Fruit fly (Drosophila melanogaster) whole organism, embryonic: Measurements from ENCODE around the gene Nf1.
A peak's percentile ranks its signal among the peaks of the same experiment; 100 is the strongest.

Experiments
- Adf1 ChIP-seq: fragments of 200-800 bp; sonication (Bioruptor generic); IDR thresholded peaks from 2 replicates; pipeline ENCODE4 v1.3.6; 2022; ENCODE audit warnings: missing biosample characterization, missing genetic modification characterization
- CG10267 ChIP-seq: fragments of 200-800 bp; sonication (Bioruptor generic); optimal IDR thresholded peaks from 2 replicates; lab custom pipeline; 2018; ENCODE audit warnings: missing biosample characterization, mild to moderate bottlenecking, missing genetic modification characterization, moderate library complexity
- CG11504 ChIP-seq: fragments of 200-800 bp; sonication (Bioruptor generic); optimal IDR thresholded peaks from 3 replicates; lab custom pipeline; 2019; ENCODE audit warnings: missing biosample characterization, mild to moderate bottlenecking, missing genetic modification characterization, moderate library complexity
- CG11695 ChIP-seq: fragments of 200-800 bp; sonication (Bioruptor generic); IDR thresholded peaks from 3 replicates; pipeline ENCODE4 v1.3.6; 2022; ENCODE audit warnings: missing biosample characterization, missing genetic modification characterization
- CG12104 ChIP-seq: fragments of 200-800 bp; sonication (Bioruptor generic); optimal IDR thresholded peaks from 3 replicates; lab custom pipeline; 2016; ENCODE audit warnings: missing biosample characterization, missing genetic modification characterization
- CG13296 ChIP-seq: fragments of 200-800 bp; sonication (Bioruptor generic); optimal IDR thresholded peaks from 3 replicates; lab custom pipeline; 2018; ENCODE audit warnings: missing biosample characterization, mild to moderate bottlenecking, missing genetic modification characterization
- CG14050 ChIP-seq: fragments of 200-800 bp; sonication (Bioruptor generic); IDR thresholded peaks from 3 replicates; pipeline ENCODE4 v1.3.6; 2022; ENCODE audit warnings: missing biosample characterization, missing genetic modification characterization
- CG14667 ChIP-seq: fragments of 200-800 bp; sonication (Bioruptor generic); IDR thresholded peaks from 2 replicates; pipeline ENCODE4 v1.3.6; 2022; ENCODE audit warnings: missing biosample characterization, missing genetic modification characterization
- CG14965 ChIP-seq: fragments of 200-800 bp; sonication (Bioruptor generic); optimal IDR thresholded peaks from 2 replicates; lab custom pipeline; 2016; ENCODE audit warnings: missing biosample characterization, missing genetic modification characterization, borderline replicate concordance
- CG1602 ChIP-seq: fragments of 200-800 bp; sonication (Bioruptor generic); optimal IDR thresholded peaks from 3 replicates; lab custom pipeline; 2016; ENCODE audit warnings: missing biosample characterization, missing genetic modification characterization
- CG1603 ChIP-seq: fragments of 200-800 bp; sonication (Bioruptor generic); optimal IDR thresholded peaks from 2 replicates; lab custom pipeline; 2019; ENCODE audit warnings: missing biosample characterization, mild to moderate bottlenecking, missing genetic modification characterization, moderate library complexity
- CG18011 ChIP-seq: fragments of 200-800 bp; sonication (Bioruptor generic); optimal IDR thresholded peaks from 2 replicates; lab custom pipeline; 2017; ENCODE audit warnings: missing biosample characterization, missing genetic modification characterization, mild to moderate bottlenecking, moderate library complexity, missing genotype
- CG2889 ChIP-seq: fragments of 200-800 bp; sonication (Bioruptor generic); IDR thresholded peaks from 3 replicates; pipeline ENCODE4 v1.3.6; 2022; ENCODE audit warnings: missing biosample characterization, missing genetic modification characterization
- CG3065 ChIP-seq: fragments of 200-800 bp; sonication (Bioruptor generic); optimal IDR thresholded peaks from 2 replicates; lab custom pipeline; 2016; ENCODE audit warnings: missing biosample characterization, missing genetic modification characterization
- CG31224 ChIP-seq: fragments of 200-800 bp; sonication (Bioruptor generic); IDR thresholded peaks from 2 replicates; pipeline ENCODE4 v1.3.6; 2022; ENCODE audit warnings: missing biosample characterization, missing genetic modification characterization
- CG32767 ChIP-seq: fragments of 200-800 bp; sonication (Bioruptor generic); IDR thresholded peaks from 2 replicates; pipeline ENCODE4 v1.3.6; 2022; ENCODE audit warnings: missing biosample characterization, missing genetic modification characterization
- CG3407 ChIP-seq: fragments of 200-800 bp; sonication (Bioruptor generic); optimal IDR thresholded peaks from 2 replicates; lab custom pipeline; 2018; ENCODE audit warnings: missing biosample characterization, mild to moderate bottlenecking, missing genetic modification characterization
- CG3726 ChIP-seq: fragments of 200-800 bp; sonication (Bioruptor generic); IDR thresholded peaks from 3 replicates; pipeline ENCODE4, ENCODE4 v1.3.6; 2022; ENCODE audit warnings: missing biosample characterization, missing genetic modification characterization
- CG4360 ChIP-seq: fragments of 200-800 bp; sonication (Bioruptor generic); IDR thresholded peaks from 2 replicates; pipeline ENCODE4 v1.3.6; 2022; ENCODE audit warnings: missing biosample characterization, missing genetic modification characterization
- CG5180 ChIP-seq: fragments of 200-800 bp; sonication (Bioruptor generic); optimal IDR thresholded peaks from 3 replicates; lab custom pipeline; 2017; ENCODE audit warnings: missing biosample characterization, missing genetic modification characterization, mild to moderate bottlenecking, moderate library complexity, missing genetic modification reagents
- CG6854 ChIP-seq: fragments of 200-800 bp; sonication (Bioruptor generic); optimal IDR thresholded peaks from 3 replicates; lab custom pipeline; 2017; ENCODE audit warnings: missing biosample characterization, mild to moderate bottlenecking, missing genetic modification characterization
- CG7372 ChIP-seq: fragments of 200-800 bp; sonication (Bioruptor generic); IDR thresholded peaks from 2 replicates; pipeline ENCODE4 v1.3.6; 2022; ENCODE audit warnings: missing biosample characterization, missing genetic modification characterization
- CG7745 ChIP-seq: fragments of 200-800 bp; sonication (Bioruptor generic); optimal IDR thresholded peaks from 2 replicates; lab custom pipeline; 2018; ENCODE audit warnings: missing biosample characterization, mild to moderate bottlenecking, missing genetic modification characterization, moderate library complexity
- CG8359 ChIP-seq: fragments of 200-800 bp; sonication (Bioruptor generic); optimal IDR thresholded peaks from 2 replicates; lab custom pipeline; 2017; ENCODE audit warnings: missing biosample characterization, mild to moderate bottlenecking, missing genetic modification characterization, borderline replicate concordance
- CHES-1-like ChIP-seq: fragments of 200-800 bp; sonication (Bioruptor generic); optimal IDR thresholded peaks from 2 replicates; lab custom pipeline; 2016; ENCODE audit warnings: missing biosample characterization, missing genetic modification characterization
- CTCF ChIP-seq: fragments of 200-800 bp; sonication (Bioruptor generic); optimal IDR thresholded peaks from 2 replicates; lab custom pipeline; 2017; ENCODE audit warnings: missing biosample characterization, mild to moderate bottlenecking, missing genetic modification characterization, moderate library complexity
- D ChIP-seq, 2 experiments: fragments of 200-800 bp in 1 of 2; fragments of >200 bp in 1 of 2; sonication (Bioruptor generic) in 1 of 2; optimal IDR thresholded peaks; 2 replicates in 1 of 2; 3 replicates in 1 of 2; lab custom pipeline; 2017; ENCODE audit warnings: mild to moderate bottlenecking in 1 of 2, missing biosample characterization in 1 of 2, missing genetic modification characterization in 1 of 2, missing genetic modification reagents in 1 of 2
- Dfd ChIP-seq, 2 experiments: fragments of >200 bp; optimal IDR thresholded peaks; 2 replicates each; lab custom pipeline; 2017; ENCODE audit warnings: missing biosample characterization in 2 of 2, missing genetic modification characterization in 2 of 2
- Lpt ChIP-seq: fragments of >200 bp; optimal IDR thresholded peaks from 2 replicates; lab custom pipeline; 2018; ENCODE audit warnings: missing biosample characterization, missing genetic modification characterization
- MBD-R2 ChIP-seq: fragments of 200-800 bp; sonication (Bioruptor generic); IDR thresholded peaks from 2 replicates; pipeline ENCODE4 v1.3.6; 2022; ENCODE audit warnings: missing biosample characterization, missing genetic modification characterization
- MTF-1 ChIP-seq: fragments of 200-800 bp; sonication (Bioruptor generic); optimal IDR thresholded peaks from 2 replicates; lab custom pipeline; 2018; ENCODE audit warnings: missing biosample characterization, mild to moderate bottlenecking, missing genetic modification characterization, borderline replicate concordance
- Max ChIP-seq: fragments of 200-800 bp; sonication (Bioruptor generic); optimal IDR thresholded peaks from 2 replicates; lab custom pipeline; 2016; ENCODE audit warnings: missing biosample characterization, mild to moderate bottlenecking, missing genetic modification characterization
- Poxn ChIP-seq: fragments of 200-800 bp; sonication (Bioruptor generic); IDR thresholded peaks from 2 replicates; pipeline ENCODE4 v1.3.6; 2022; ENCODE audit warnings: missing biosample characterization, missing genetic modification characterization
- Ravus ChIP-seq: fragments of 200-800 bp; sonication (Bioruptor generic); IDR thresholded peaks from 2 replicates; pipeline ENCODE4 v1.3.6; 2022; ENCODE audit warnings: missing biosample characterization, missing genetic modification characterization
- Ssrp ChIP-seq: fragments of 200-800 bp; sonication (Bioruptor generic); optimal IDR thresholded peaks from 2 replicates; lab custom pipeline; 2018; ENCODE audit warnings: missing biosample characterization, mild to moderate bottlenecking, missing genetic modification characterization, moderate library complexity
- Xrp1 ChIP-seq: fragments of 200-800 bp; sonication (Bioruptor generic); IDR thresholded peaks from 2 replicates; pipeline ENCODE4 v1.3.6; 2022; ENCODE audit warnings: missing biosample characterization, missing genetic modification characterization
- crp ChIP-seq, 2 experiments: fragments of 200-800 bp; sonication (Bioruptor generic); optimal IDR thresholded peaks; 2 replicates in 1 of 2; 3 replicates in 1 of 2; lab custom pipeline; 2017; ENCODE audit warnings: missing biosample characterization in 2 of 2, missing genetic modification characterization in 2 of 2, mild to moderate bottlenecking in 1 of 2, moderate library complexity in 1 of 2
- da ChIP-seq: fragments of 200-800 bp; sonication (Bioruptor generic); optimal IDR thresholded peaks from 2 replicates; lab custom pipeline; 2016; ENCODE audit warnings: missing biosample characterization, missing genetic modification characterization
- dati ChIP-seq: fragments of 200-800 bp; sonication (Bioruptor generic); IDR thresholded peaks from 2 replicates; pipeline ENCODE4 v1.3.6; 2022; ENCODE audit warnings: missing biosample characterization, missing genetic modification characterization
- dysf ChIP-seq: fragments of 200-800 bp; sonication (Bioruptor generic); IDR thresholded peaks from 3 replicates; pipeline ENCODE4 v1.3.6; 2022; ENCODE audit warnings: missing biosample characterization, missing genetic modification characterization
- ems ChIP-seq: fragments of 200-800 bp; sonication (Bioruptor generic); optimal IDR thresholded peaks from 3 replicates; lab custom pipeline; 2016; ENCODE audit warnings: missing biosample characterization, missing genetic modification characterization
- eve ChIP-seq, 2 experiments: fragments of >200 bp; optimal IDR thresholded peaks; 2 replicates each; lab custom pipeline; 2017; ENCODE audit warnings: missing biosample characterization in 2 of 2, missing genetic modification characterization in 2 of 2
- gt ChIP-seq: fragments of 200-800 bp; sonication (Bioruptor generic); IDR thresholded peaks from 2 replicates; pipeline ENCODE4 v1.3.6; 2022; ENCODE audit warnings: missing biosample characterization, missing genetic modification characterization
- insv ChIP-seq, 2 experiments: fragments of 200-800 bp; sonication (Bioruptor generic); optimal IDR thresholded peaks; 3 replicates each; lab custom pipeline; 2016 to 2018; ENCODE audit warnings: missing biosample characterization in 2 of 2, missing genetic modification characterization in 2 of 2
- ken ChIP-seq: fragments of 200-800 bp; sonication (Bioruptor generic); IDR thresholded peaks from 3 replicates; pipeline ENCODE4 v1.3.6; 2022; ENCODE audit warnings: missing biosample characterization, missing genetic modification characterization
- psq ChIP-seq: fragments of 200-800 bp; sonication (Bioruptor generic); optimal IDR thresholded peaks from 2 replicates; lab custom pipeline; 2017; ENCODE audit warnings: missing biosample characterization, missing genetic modification characterization
- salm ChIP-seq: fragments of 200-800 bp; sonication (Bioruptor generic); optimal IDR thresholded peaks from 2 replicates; lab custom pipeline; 2018; ENCODE audit warnings: missing biosample characterization, mild to moderate bottlenecking, missing genetic modification characterization
- sim ChIP-seq: fragments of 200-800 bp; sonication (Bioruptor generic); IDR thresholded peaks from 2 replicates; pipeline ENCODE4 v1.3.6; 2022; ENCODE audit warnings: missing biosample characterization, missing genetic modification characterization
- sob ChIP-seq: fragments of 200-800 bp; sonication (Bioruptor generic); IDR thresholded peaks from 2 replicates; pipeline ENCODE4 v1.3.6; 2022; ENCODE audit warnings: missing biosample characterization, missing genetic modification characterization
- wdn ChIP-seq: fragments of 200-800 bp; sonication (Bioruptor generic); IDR thresholded peaks from 2 replicates; pipeline ENCODE4 v1.3.6; 2022; ENCODE audit warnings: missing biosample characterization, missing genetic modification characterization
- zfh2 ChIP-seq: fragments of 200-800 bp; sonication (Bioruptor generic); optimal IDR thresholded peaks from 2 replicates; lab custom pipeline; 2016; ENCODE audit warnings: missing biosample characterization, missing genetic modification characterization

The Nf1 gene

dm6 chr3R:26014262-26014833 lies 31.5 kb downstream of the Nf1 start, which contains the start of gene Kaz-m1 (continued):
- TF ChIP-seq CG5180 (GFP tag; lab: Kevin White, UChicago): no peak
- TF ChIP-seq Lpt (GFP tag; lab: Kevin White, UChicago): no peak
- peak; percentile 59; the same call in 1 of the 3 replicates for TF ChIP-seq CG11695 (GFP tag; lab: Robert Waterston, UW)
- no peak for TF ChIP-seq zfh2 (GFP tag; lab: Kevin White, UChicago)
- TF ChIP-seq CG32767 (GFP tag; lab: Robert Waterston, UW): peak; percentile 38; the same call in 1 of the 2 replicates
- TF ChIP-seq CG3726: no peak
- no peak for TF ChIP-seq da (GFP tag; lab: Kevin White, UChicago)
- peak; percentile 14 for TF ChIP-seq CG3407 (GFP tag; lab: Kevin White, UChicago)
- TF ChIP-seq CHES-1-like (GFP tag; lab: Kevin White, UChicago): no peak
- no peak for TF ChIP-seq CTCF (GFP tag; lab: Kevin White, UChicago)
- TF ChIP-seq crp (GFP tag; optimal IDR thresholded peaks at IDR 0.05; lab: Kevin White, UChicago): no peak
- peak; percentile 23; the same call in 1 of the 2 replicates for TF ChIP-seq MBD-R2 (GFP tag; lab: Robert Waterston, UW)
- TF ChIP-seq Adf1: no peak
- TF ChIP-seq psq (GFP tag; lab: Kevin White, UChicago): no peak
- peak; percentile 48; the same call in 1 of the 2 replicates for TF ChIP-seq sim (GFP tag; lab: Robert Waterston, UW)
- TF ChIP-seq CG18011 (GFP tag; lab: Kevin White, UChicago): no peak
- no peak for TF ChIP-seq CG14050
- no peak for TF ChIP-seq CG2889 (GFP tag; lab: Robert Waterston, UW)
- TF ChIP-seq CG14965 (GFP tag; lab: Kevin White, UChicago): no peak
- TF ChIP-seq CG3065 (GFP tag; lab: Kevin White, UChicago): no peak
- peak; percentile 9 for TF ChIP-seq salm (tag; lab: Kevin White, UChicago)
- no peak for TF ChIP-seq CG1603 (tag; lab: Kevin White, UChicago)
- TF ChIP-seq eve (GFP tag; optimal IDR thresholded peaks at IDR 0.05; lab: Kevin White, UChicago): no peak
- peak; percentile 73 for TF ChIP-seq Xrp1 (GFP tag; lab: Robert Waterston, UW)
- no peak for TF ChIP-seq CG4360 (GFP tag; lab: Robert Waterston, UW)
- 0 out of 2 replicates have a peak, but pooled peaks have one; percentile 24 for TF ChIP-seq sob
- peak; percentile 66 for TF ChIP-seq CG10267
- no peak for TF ChIP-seq wdn
- TF ChIP-seq CG14667 (GFP tag; lab: Robert Waterston, UW): no peak
- TF ChIP-seq D (optimal IDR thresholded peaks at IDR 0.05; lab: Kevin White, UChicago): no peak
- TF ChIP-seq D (GFP tag; optimal IDR thresholded peaks at IDR 0.05; lab: Kevin White, UChicago): peak; percentile 17
- TF ChIP-seq MTF-1: no peak
- TF ChIP-seq CG6854 (GFP tag; lab: Kevin White, UChicago): no peak
- peak in 1 of 2 experiments; percentile 2 for TF ChIP-seq insv (GFP tag; optimal IDR thresholded peaks at IDR 0.05; lab: Kevin White, UChicago)
- no peak for TF ChIP-seq CG7745 (tag; lab: Kevin White, UChicago)
- no peak for TF ChIP-seq ken
- TF ChIP-seq Poxn: no peak
- TF ChIP-seq CG11504 (tag; lab: Kevin White, UChicago): peak; percentile 72
- TF ChIP-seq CG31224: no peak
- no peak for TF ChIP-seq Dfd (GFP tag; optimal IDR thresholded peaks at IDR 0.05; lab: Kevin White, UChicago)
- no peak for TF ChIP-seq ems (GFP tag; lab: Kevin White, UChicago)
- no peak for TF ChIP-seq CG8359 (GFP tag; lab: Kevin White, UChicago)
- peak; percentile 44 for TF ChIP-seq CG12104 (GFP tag; lab: Kevin White, UChicago)
- peak; percentile 2 for TF ChIP-seq CG1602 (GFP tag; lab: Kevin White, UChicago)
- no peak; the same call in 2 of the 3 replicates for TF ChIP-seq dysf (GFP tag; lab: Robert Waterston, UW)
- TF ChIP-seq CG7372 (GFP tag; lab: Robert Waterston, UW): no peak
- peak; percentile 12 for TF ChIP-seq CG13296 (GFP tag; lab: Kevin White, UChicago)
- TF ChIP-seq dati: no peak
- no peak for TF ChIP-seq Max (GFP tag; lab: Kevin White, UChicago)
- TF ChIP-seq Ssrp (tag; lab: Kevin White, UChicago): peak; percentile 57
- no peak for TF ChIP-seq Ravus (GFP tag; lab: Robert Waterston, UW)
- TF ChIP-seq gt: no peak
